Fruit fly (Drosophila melanogaster) whole organism, embryonic: ENCODE measurements around the gene CG13842.
A peak's percentile ranks its signal among the peaks of the same experiment; 100 is the strongest.

ENCODE experiments used
- Atf-2 ChIP-seq: fragments of 200-800 bp; sonication (Bioruptor generic); optimal IDR thresholded peaks from 2 replicates; lab custom pipeline; 2016; ENCODE audit warnings: missing biosample characterization, missing genetic modification characterization
- Atf3 ChIP-seq: fragments of 200-800 bp; sonication (Bioruptor generic); optimal IDR thresholded peaks from 3 replicates; lab custom pipeline; 2016; ENCODE audit warnings: missing biosample characterization, missing genetic modification characterization
- Bdp1 ChIP-seq: fragments of 200-800 bp; sonication (Bioruptor generic); optimal IDR thresholded peaks from 3 replicates; lab custom pipeline; 2016; ENCODE audit warnings: missing biosample characterization, missing genetic modification characterization
- Blimp-1 ChIP-seq: fragments of 200-800 bp; sonication (Bioruptor generic); optimal IDR thresholded peaks from 3 replicates; lab custom pipeline; 2018; ENCODE audit warnings: missing biosample characterization, missing genetic modification characterization, mild to moderate bottlenecking, moderate library complexity, missing genetic modification reagents
- CG10462 ChIP-seq: fragments of 200-800 bp; sonication (Bioruptor generic); optimal IDR thresholded peaks from 2 replicates; lab custom pipeline; 2016; ENCODE audit warnings: missing biosample characterization, missing genetic modification characterization
- CG15011 ChIP-seq: fragments of 200-800 bp; sonication (Bioruptor generic); optimal IDR thresholded peaks from 3 replicates; lab custom pipeline; 2018; ENCODE audit warnings: missing biosample characterization, mild to moderate bottlenecking, missing genetic modification characterization
- CG1602 ChIP-seq: fragments of 200-800 bp; sonication (Bioruptor generic); optimal IDR thresholded peaks from 3 replicates; lab custom pipeline; 2016; ENCODE audit warnings: missing biosample characterization, missing genetic modification characterization
- CG17568 ChIP-seq: fragments of 200-800 bp; sonication (Bioruptor generic); optimal IDR thresholded peaks from 2 replicates; lab custom pipeline; 2018; ENCODE audit warnings: missing biosample characterization, mild to moderate bottlenecking, missing genetic modification characterization, moderate library complexity
- CG2199 ChIP-seq: fragments of 200-800 bp; sonication (Bioruptor generic); IDR thresholded peaks from 3 replicates; pipeline ENCODE4 v1.3.6; 2022; ENCODE audit warnings: missing biosample characterization, missing genetic modification characterization
- CG2202 ChIP-seq: fragments of 200-800 bp; sonication (Bioruptor generic); optimal IDR thresholded peaks from 2 replicates; lab custom pipeline; 2018; ENCODE audit warnings: missing biosample characterization, mild to moderate bottlenecking, missing genetic modification characterization
- CG30020 ChIP-seq: fragments of 200-800 bp; optimal IDR thresholded peaks from 2 replicates; lab custom pipeline; 2019; ENCODE audit warnings: missing biosample characterization, mild to moderate bottlenecking, missing genetic modification characterization, moderate library complexity
- CG30403 ChIP-seq: fragments of 200-800 bp; sonication (Bioruptor generic); optimal IDR thresholded peaks from 3 replicates; lab custom pipeline; 2016; ENCODE audit warnings: missing biosample characterization, missing genetic modification characterization
- CG33213 ChIP-seq: fragments of 200-800 bp; sonication (Bioruptor generic); optimal IDR thresholded peaks from 3 replicates; lab custom pipeline; 2016; ENCODE audit warnings: missing biosample characterization, missing genetic modification characterization
- CG3407 ChIP-seq: fragments of 200-800 bp; sonication (Bioruptor generic); optimal IDR thresholded peaks from 2 replicates; lab custom pipeline; 2018; ENCODE audit warnings: missing biosample characterization, mild to moderate bottlenecking, missing genetic modification characterization
- CG4328 ChIP-seq: fragments of 200-800 bp; sonication (Bioruptor generic); optimal IDR thresholded peaks from 3 replicates; lab custom pipeline; 2017; ENCODE audit warnings: missing biosample characterization, missing genetic modification reagents, missing genetic modification characterization
- CG6813 ChIP-seq: fragments of 200-800 bp; sonication (Bioruptor generic); optimal IDR thresholded peaks from 2 replicates; lab custom pipeline; 2017; ENCODE audit warnings: missing biosample characterization, missing genetic modification characterization, mild to moderate bottlenecking, moderate library complexity, missing genetic modification reagents
- CG8388 ChIP-seq: fragments of 200-800 bp; sonication (Bioruptor generic); optimal IDR thresholded peaks from 2 replicates; lab custom pipeline; 2019; ENCODE audit warnings: missing biosample characterization, mild to moderate bottlenecking, missing genetic modification characterization, moderate library complexity
- CG9437 ChIP-seq: fragments of 200-800 bp; sonication (Bioruptor generic); optimal IDR thresholded peaks from 2 replicates; lab custom pipeline; 2018; ENCODE audit warnings: missing biosample characterization, mild to moderate bottlenecking, missing genetic modification characterization
- Doc2 ChIP-seq: fragments of 200-800 bp; sonication (Bioruptor generic); IDR thresholded peaks from 2 replicates; pipeline ENCODE4 v1.3.6; 2022; ENCODE audit warnings: missing biosample characterization, missing genetic modification characterization
- ERR ChIP-seq: fragments of 200-800 bp; sonication (Bioruptor generic); optimal IDR thresholded peaks from 2 replicates; lab custom pipeline; 2016; ENCODE audit warnings: missing biosample characterization, missing genetic modification characterization
- Fer1 ChIP-seq: fragments of 200-800 bp; sonication (Bioruptor generic); optimal IDR thresholded peaks from 2 replicates; lab custom pipeline; 2017; ENCODE audit warnings: missing biosample characterization, mild to moderate bottlenecking, missing genetic modification characterization
- Hey ChIP-seq: fragments of 200-800 bp; sonication (Bioruptor generic); optimal IDR thresholded peaks from 3 replicates; lab custom pipeline; 2018; ENCODE audit warnings: missing biosample characterization, mild to moderate bottlenecking, missing genetic modification characterization
- Lhr ChIP-seq: fragments of 200-800 bp; sonication (Bioruptor generic); optimal IDR thresholded peaks from 3 replicates; lab custom pipeline; 2017; ENCODE audit warnings: mild to moderate bottlenecking, missing biosample characterization, missing genetic modification reagents, missing genetic modification characterization
- Mes4 ChIP-seq: fragments of 200-800 bp; sonication (Bioruptor generic); optimal IDR thresholded peaks from 2 replicates; lab custom pipeline; 2016; ENCODE audit warnings: missing biosample characterization, missing genetic modification characterization
- Nf-YB ChIP-seq: fragments of 200-800 bp; sonication (Bioruptor generic); optimal IDR thresholded peaks from 3 replicates; lab custom pipeline; 2019; ENCODE audit warnings: missing biosample characterization, mild to moderate bottlenecking, missing genetic modification characterization, moderate library complexity
- Poxn ChIP-seq: fragments of 200-800 bp; sonication (Bioruptor generic); IDR thresholded peaks from 2 replicates; pipeline ENCODE4 v1.3.6; 2022; ENCODE audit warnings: missing biosample characterization, missing genetic modification characterization
- Rx ChIP-seq: fragments of 200-800 bp; sonication (Bioruptor generic); IDR thresholded peaks from 2 replicates; pipeline ENCODE4 v1.3.6; 2022; ENCODE audit warnings: missing biosample characterization, missing genetic modification characterization
- Sry-δ ChIP-seq: fragments of 200-800 bp; sonication (Bioruptor generic); optimal IDR thresholded peaks from 2 replicates; lab custom pipeline; 2016; ENCODE audit warnings: missing biosample characterization, missing genetic modification characterization
- Ssrp ChIP-seq: fragments of 200-800 bp; sonication (Bioruptor generic); optimal IDR thresholded peaks from 2 replicates; lab custom pipeline; 2018; ENCODE audit warnings: missing biosample characterization, mild to moderate bottlenecking, missing genetic modification characterization, moderate library complexity
- crp ChIP-seq, 2 experiments: fragments of 200-800 bp; sonication (Bioruptor generic); optimal IDR thresholded peaks; 2 replicates in 1 of 2; 3 replicates in 1 of 2; lab custom pipeline; 2017; ENCODE audit warnings: missing biosample characterization in 2 of 2, missing genetic modification characterization in 2 of 2, mild to moderate bottlenecking in 1 of 2, moderate library complexity in 1 of 2
- cwo ChIP-seq: fragments of 200-800 bp; sonication (Bioruptor generic); optimal IDR thresholded peaks from 3 replicates; lab custom pipeline; 2017; ENCODE audit warnings: missing biosample characterization, missing genetic modification characterization, mild to moderate bottlenecking, moderate library complexity, missing genetic modification reagents
- dpn ChIP-seq, 2 experiments: fragments of 200-800 bp; sonication (Bioruptor generic); optimal IDR thresholded peaks; 3 replicates each; lab custom pipeline; 2016; ENCODE audit warnings: missing biosample characterization in 2 of 2, missing genetic modification characterization in 2 of 2
- gcm2 ChIP-seq: fragments of 200-800 bp; sonication (Bioruptor generic); optimal IDR thresholded peaks from 2 replicates; lab custom pipeline; 2016; ENCODE audit warnings: missing biosample characterization, missing genetic modification characterization
- grau ChIP-seq: fragments of 200-800 bp; optimal IDR thresholded peaks from 3 replicates; lab custom pipeline; 2019; ENCODE audit warnings: missing biosample characterization, mild to moderate bottlenecking, missing genetic modification characterization, moderate library complexity
- lab ChIP-seq: fragments of 200-800 bp; sonication (Bioruptor generic); optimal IDR thresholded peaks from 3 replicates; lab custom pipeline; 2017; ENCODE audit warnings: missing biosample characterization, missing genetic modification characterization, mild to moderate bottlenecking, moderate library complexity, missing genetic modification reagents
- lmd ChIP-seq: fragments of 200-800 bp; sonication (Bioruptor generic); IDR thresholded peaks from 2 replicates; pipeline ENCODE4 v1.3.6; 2022; ENCODE audit warnings: missing biosample characterization, missing genetic modification characterization
- nau ChIP-seq: fragments of 200-800 bp; sonication (Bioruptor generic); optimal IDR thresholded peaks from 3 replicates; lab custom pipeline; 2017; ENCODE audit warnings: missing biosample characterization, mild to moderate bottlenecking, missing genetic modification characterization, missing genetic modification reagents
- oc ChIP-seq: fragments of 200-800 bp; sonication (Bioruptor generic); optimal IDR thresholded peaks from 2 replicates; lab custom pipeline; 2018; ENCODE audit warnings: missing biosample characterization, mild to moderate bottlenecking, missing genetic modification characterization, moderate library complexity
- otp ChIP-seq: fragments of 200-800 bp; sonication (Bioruptor generic); IDR thresholded peaks from 3 replicates; pipeline ENCODE4, ENCODE4 v1.3.6; 2022; ENCODE audit warnings: missing biosample characterization, missing genetic modification characterization
- pb ChIP-seq: fragments of 200-800 bp; sonication (Bioruptor generic); optimal IDR thresholded peaks from 3 replicates; lab custom pipeline; 2016; ENCODE audit warnings: missing biosample characterization, missing genetic modification characterization
- peb ChIP-seq: fragments of 200-800 bp; sonication (Bioruptor generic); IDR thresholded peaks from 2 replicates; pipeline ENCODE4 v1.3.6; 2022; ENCODE audit warnings: missing biosample characterization, missing genetic modification characterization
- psq ChIP-seq: fragments of 200-800 bp; sonication (Bioruptor generic); optimal IDR thresholded peaks from 2 replicates; lab custom pipeline; 2017; ENCODE audit warnings: missing biosample characterization, missing genetic modification characterization
- ro ChIP-seq: fragments of 200-800 bp; sonication (Bioruptor generic); IDR thresholded peaks from 2 replicates; pipeline ENCODE4 v1.3.6; 2022; ENCODE audit warnings: missing biosample characterization, missing genetic modification characterization
- stwl ChIP-seq: fragments of 200-800 bp; sonication (Bioruptor generic); optimal IDR thresholded peaks from 3 replicates; lab custom pipeline; 2018; ENCODE audit warnings: missing biosample characterization, mild to moderate bottlenecking, missing genetic modification characterization, moderate library complexity
- trem ChIP-seq: fragments of 200-800 bp; optimal IDR thresholded peaks from 3 replicates; lab custom pipeline; 2019; ENCODE audit warnings: missing biosample characterization, mild to moderate bottlenecking, missing genetic modification characterization, moderate library complexity
- trh ChIP-seq: fragments of 200-800 bp; sonication (Bioruptor generic); optimal IDR thresholded peaks from 2 replicates; lab custom pipeline; 2016; ENCODE audit warnings: missing biosample characterization, missing genetic modification characterization
- wek ChIP-seq: fragments of 200-800 bp; sonication (Bioruptor generic); optimal IDR thresholded peaks from 3 replicates; lab custom pipeline; 2018; ENCODE audit warnings: missing biosample characterization, mild to moderate bottlenecking, missing genetic modification characterization, moderate library complexity
- yki ChIP-seq: fragments of >200 bp; optimal IDR thresholded peaks from 3 replicates; lab custom pipeline; 2018
- zen2 ChIP-seq: fragments of 200-800 bp; sonication (Bioruptor generic); IDR thresholded peaks from 3 replicates; pipeline ENCODE4 v1.3.6; 2022; ENCODE audit warnings: missing biosample characterization, missing genetic modification characterization; ENCODE audit not compliant: partially characterized antibody

Gene CG13842

DNA sequence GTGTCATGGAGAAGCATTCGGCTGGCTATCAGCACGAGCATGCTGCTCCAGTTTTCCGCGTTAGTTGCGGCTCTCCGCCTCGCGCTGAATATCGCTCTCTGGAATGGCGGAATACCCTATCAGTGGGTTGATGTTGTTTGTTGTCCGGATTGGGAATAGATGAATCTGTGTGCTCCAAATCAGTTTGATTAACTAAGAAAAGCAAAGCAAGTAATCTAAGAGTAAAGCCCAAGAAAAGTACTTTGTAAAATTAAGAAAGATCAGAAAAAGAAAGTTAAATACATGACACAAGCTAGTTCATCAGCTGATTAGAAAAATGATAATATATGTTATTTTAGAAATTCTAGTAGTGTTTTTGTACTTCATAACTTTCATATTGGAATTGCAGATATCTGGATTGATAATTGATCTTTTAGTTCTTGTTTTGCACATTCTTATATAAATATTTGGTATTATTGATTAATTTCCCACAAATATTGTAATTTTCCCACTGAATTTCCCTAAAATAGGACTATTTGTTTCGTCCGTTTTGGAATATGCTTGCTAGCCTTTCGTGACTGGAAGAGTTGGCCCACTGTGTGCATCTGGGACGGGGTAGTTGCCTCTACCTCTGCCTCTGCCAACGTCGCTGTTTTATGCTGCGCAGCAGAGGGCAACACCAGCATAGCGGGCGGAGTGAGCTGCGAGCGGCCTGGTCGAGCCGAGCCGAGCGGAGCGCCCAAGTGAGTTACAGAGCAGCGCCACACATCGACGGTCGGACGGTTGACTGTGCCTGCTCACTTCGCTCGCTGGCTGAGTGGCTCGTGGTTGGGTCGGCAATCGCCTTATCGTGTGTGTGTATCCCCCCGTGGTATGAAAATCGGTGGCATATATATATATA lies 47.1 kb upstream of the CG13842 start (continued):
- TF ChIP-seq otp (GFP tag; lab: Robert Waterston, UW) = peak; percentile 36; the same call in 1 of the 3 replicates
- peak; percentile 46 for TF ChIP-seq CG3407 (GFP tag; lab: Kevin White, UChicago)
- TF ChIP-seq CG33213 (GFP tag; lab: Kevin White, UChicago) = no peak
- TF ChIP-seq Atf3 (GFP tag; lab: Kevin White, UChicago) = no peak
- TF ChIP-seq CG1602 (GFP tag; lab: Kevin White, UChicago) = peak; percentile 43
- TF ChIP-seq Bdp1 (GFP tag; lab: Kevin White, UChicago) = no peak
- peak; percentile 72 for TF ChIP-seq grau
- peak; percentile 57 for TF ChIP-seq Rx (GFP tag; lab: Robert Waterston, UW)
- no peak for TF ChIP-seq peb
- no peak for TF ChIP-seq stwl (tag; lab: Kevin White, UChicago)
- peak; percentile 24 for TF ChIP-seq Fer1 (GFP tag; lab: Kevin White, UChicago)
- peak; percentile 55 for TF ChIP-seq Atf-2
- TF ChIP-seq cwo (GFP tag; lab: Kevin White, UChicago) = peak; percentile 45
- TF ChIP-seq ro (GFP tag; lab: Robert Waterston, UW) = no peak; the same call in 1 of the 2 replicates
- peak; percentile 0 for TF ChIP-seq trem (tag; lab: Kevin White, UChicago)
- TF ChIP-seq Hey (tag; lab: Kevin White, UChicago) = no peak
- no peak for TF ChIP-seq Doc2
- peak; percentile 51 for TF ChIP-seq CG6813
- no peak for TF ChIP-seq Poxn
- peak; percentile 21 for TF ChIP-seq gcm2 (GFP tag; lab: Kevin White, UChicago)
- TF ChIP-seq nau = no peak
- peak; percentile 45 for TF ChIP-seq CG15011 (GFP tag; lab: Kevin White, UChicago)
- peak; percentile 52 for TF ChIP-seq CG8388 (GFP tag; lab: Kevin White, UChicago)
- TF ChIP-seq Ssrp = peak; percentile 58
- TF ChIP-seq dpn (GFP tag; optimal IDR thresholded peaks at IDR 0.05; lab: Kevin White, UChicago) = peak; percentile 53 to 75
- no peak for TF ChIP-seq Sry-δ
- peak; percentile 47; the same call in 1 of the 3 replicates for TF ChIP-seq CG2199
- peak; percentile 81 for TF ChIP-seq CG9437 (GFP tag; lab: Kevin White, UChicago)
- peak; percentile 17 for TF ChIP-seq CG30020 (tag; lab: Kevin White, UChicago)
- no peak for TF ChIP-seq Lhr (GFP tag; lab: Kevin White, UChicago)
- TF ChIP-seq yki (lab: Kevin White, UChicago) = no peak
- peak; percentile 26 for TF ChIP-seq Nf-YB (GFP tag; lab: Kevin White, UChicago)
- peak; percentile 58 for TF ChIP-seq CG4328 (GFP tag; lab: Kevin White, UChicago)
- 0 out of 3 replicates have a peak, but pooled peaks have one; percentile 5 for TF ChIP-seq zen2 (GFP tag; lab: Robert Waterston, UW)
- TF ChIP-seq psq (GFP tag; lab: Kevin White, UChicago) = no peak
- TF ChIP-seq trh = peak; percentile 11
- TF ChIP-seq CG30403 = peak; percentile 84
- TF ChIP-seq CG2202 (tag; lab: Kevin White, UChicago) = no peak
- TF ChIP-seq lmd (GFP tag; lab: Robert Waterston, UW) = peak; percentile 54
- TF ChIP-seq wek (GFP tag; lab: Kevin White, UChicago) = no peak
- peak; percentile 51 for TF ChIP-seq Blimp-1 (GFP tag; lab: Kevin White, UChicago)
- TF ChIP-seq CG10462 (GFP tag; lab: Kevin White, UChicago) = no peak
- no peak for TF ChIP-seq oc
- peak; percentile 19 for TF ChIP-seq CG17568 (GFP tag; lab: Kevin White, UChicago)
- TF ChIP-seq pb (GFP tag; lab: Kevin White, UChicago) = no peak
- no peak for TF ChIP-seq ERR (GFP tag; lab: Kevin White, UChicago)
- TF ChIP-seq lab (GFP tag; lab: Kevin White, UChicago) = peak; percentile 44
- peak in 1 of 2 experiments; percentile 1 for TF ChIP-seq crp (GFP tag; optimal IDR thresholded peaks at IDR 0.05; lab: Kevin White, UChicago)
- TF ChIP-seq Mes4 = peak; percentile 13
